Worm (Caenorhabditis elegans) whole organism, L4/young adult: ENCODE measurements around the gene B0336.12.

Experiments
- W03F9.2 ChIP-seq: fragments of 150-350 bp; optimal IDR thresholded peaks from 2 replicates; lab custom pipeline; 2014; ENCODE audit warnings: missing biosample characterization, missing genetic modification characterization
- dao-5 ChIP-seq: sonication (generic microtip); optimal IDR thresholded peaks from 2 replicates; lab custom pipeline; 2016; ENCODE audit warnings: missing genotype, missing genetic modification characterization, moderate library complexity, missing compliant biosample characterization
- him-1 ChIP-seq: sonication (generic microtip); optimal IDR thresholded peaks from 2 replicates; lab custom pipeline; 2016; ENCODE audit warnings: missing genotype, missing genetic modification reagents, missing genetic modification characterization, missing compliant biosample characterization

DNA sequence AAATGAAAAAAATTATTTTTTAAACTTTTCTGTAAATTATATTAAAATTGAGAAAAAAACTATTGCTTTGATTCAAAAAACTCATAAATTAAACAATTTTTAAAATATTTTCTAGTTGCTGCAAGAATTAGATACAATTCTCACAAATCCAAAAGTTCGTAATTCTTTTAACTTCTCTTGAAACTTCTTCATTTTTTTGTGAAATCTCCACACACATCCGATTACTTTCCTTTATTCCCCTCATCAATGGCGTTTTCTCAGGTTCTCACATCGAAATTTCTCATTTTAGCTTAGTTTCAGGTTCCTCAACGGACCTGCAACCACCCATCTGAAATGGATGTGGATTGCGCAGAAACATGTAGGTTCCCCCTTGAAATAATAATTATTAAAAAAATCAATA, 12.6 kb upstream of the B0336.12 start, which contains the start of gene wrm-1:
- TF ChIP-seq him-1 (tag; lab: Kevin White, UChicago) (no peak), dao-5 (tag; lab: Kevin White, UChicago) (no peak), W03F9.2 (tag; lab: Kevin White, UChicago) (no peak)
